Fruit fly (Drosophila melanogaster): Measurements from ENCODE around the gene CG34256.

The CG34256 gene

dm6 chr3L:18993578-18994255 is 4.1 kb upstream of the CG34256 start:
- no peak for TF ChIP-seq CTCF (optimal IDR thresholded peaks at IDR 0.05)
- no peak for TF ChIP-seq CG8478 (optimal IDR thresholded peaks at IDR 0.05)

dm6 chr3L:18992820-18993219 is 3.2 kb upstream of the CG34256 start:
- TF ChIP-seq CG8478 (optimal IDR thresholded peaks at IDR 0.05) (no peak), CTCF (optimal IDR thresholded peaks at IDR 0.05) (no peak)

- no peak for TF ChIP-seq CTCF (optimal IDR thresholded peaks at IDR 0.05)
- no peak for TF ChIP-seq CG8478 (optimal IDR thresholded peaks at IDR 0.05)
Observed at dm6 chr3L:18988055-18988819, 1.4 kb downstream of the CG34256 start, which contains the start of gene CG11619. Gene CG11619 (minus strand): TSS chr3L:18988323.

- no peak for TF ChIP-seq CG8478 (optimal IDR thresholded peaks at IDR 0.05)
- no peak for TF ChIP-seq CTCF (optimal IDR thresholded peaks at IDR 0.05)
Observed at dm6 chr3L:18984661-18985060, 5.0 kb downstream of the CG34256 start, which contains the start of gene CG14075. Gene CG14075 (plus strand): TSS chr3L:18984961.

dm6 chr3L:18976720-18977119 is 12.9 kb downstream of the CG34256 start:
- TF ChIP-seq CTCF (optimal IDR thresholded peaks at IDR 0.05) (no peak), CG8478 (optimal IDR thresholded peaks at IDR 0.05) (no peak)

- TF ChIP-seq CTCF (optimal IDR thresholded peaks at IDR 0.05), result peak; percentile 87
- TF ChIP-seq CG8478 (optimal IDR thresholded peaks at IDR 0.05), result no peak
Observed at dm6 chr3L:18968193-18968969, 21.2 kb downstream of the CG34256 start.

dm6 chr3L:18957032-18957431 is 32.6 kb downstream of the CG34256 start:
- TF ChIP-seq CTCF (optimal IDR thresholded peaks at IDR 0.05), result no peak
- no peak for TF ChIP-seq CG8478 (optimal IDR thresholded peaks at IDR 0.05)

dm6 chr3L:18952399-18952798 is 37.2 kb downstream of the CG34256 start:
- TF ChIP-seq CG8478 (optimal IDR thresholded peaks at IDR 0.05), result no peak

- no peak for TF ChIP-seq CTCF (optimal IDR thresholded peaks at IDR 0.05)
- TF ChIP-seq CG8478 (optimal IDR thresholded peaks at IDR 0.05), result no peak
Observed at dm6 chr3L:18950359-18950758, 39.3 kb downstream of the CG34256 start, which contains the start of gene CG6836. Gene CG6836 (plus strand): TSS chr3L:18950629.

dm6 chr3L:18949137-18949536 is 40.5 kb downstream of the CG34256 start:
- TF ChIP-seq CG8478 (optimal IDR thresholded peaks at IDR 0.05) (no peak), CTCF (optimal IDR thresholded peaks at IDR 0.05) (no peak)

dm6 chr3L:18946956-18947355 is 42.7 kb downstream of the CG34256 start:
- TF ChIP-seq CG8478 (optimal IDR thresholded peaks at IDR 0.05) (no peak), CTCF (optimal IDR thresholded peaks at IDR 0.05) (peak in 1 of 2 experiments; percentile 11)

dm6 chr3L:18945938-18946337 is 43.7 kb downstream of the CG34256 start, which contains the start of gene CG32204:
Gene CG32204 (minus strand): TSS chr3L:18946038.
- TF ChIP-seq CTCF (optimal IDR thresholded peaks at IDR 0.05) (no peak), CG8478 (optimal IDR thresholded peaks at IDR 0.05) (no peak)

All from S2 (cell line).